Worm (Caenorhabditis elegans) whole organism, L2 larva: ENCODE measurements around the gene tmed-10.
A peak's percentile ranks its signal among the peaks of the same experiment; 100 is the strongest.

Experiments
- C34F6.9 ChIP-seq: fragments of 150-350 bp; optimal IDR thresholded peaks from 2 replicates; lab custom pipeline; 2014; ENCODE audit warnings: missing biosample characterization, missing genetic modification characterization
- F13H6.1 ChIP-seq: sonication (generic microtip); optimal IDR thresholded peaks from 2 replicates; lab custom pipeline; 2016; ENCODE audit warnings: missing genetic modification characterization, missing compliant biosample characterization
- R02D3.7 ChIP-seq: fragments of 150-350 bp; optimal IDR thresholded peaks from 2 replicates; lab custom pipeline; 2014; ENCODE audit warnings: missing biosample characterization, missing genetic modification characterization
- alr-1 ChIP-seq: fragments of 150-350 bp; optimal IDR thresholded peaks from 2 replicates; lab custom pipeline; 2014; ENCODE audit warnings: missing biosample characterization, missing genetic modification characterization
- ama-1 ChIP-seq: fragments of 150-350 bp; optimal IDR thresholded peaks from 2 replicates; lab custom pipeline; 2018; ENCODE audit warnings: inconsistent platforms
- blmp-1 ChIP-seq: sonication (generic microtip); optimal IDR thresholded peaks from 2 replicates; lab custom pipeline; 2017; ENCODE audit warnings: missing genetic modification characterization, mild to moderate bottlenecking, missing compliant biosample characterization, antibody characterized with exemption, moderate library complexity; ENCODE audit not compliant: insufficient read depth
- crh-2 ChIP-seq: sonication (generic microtip); optimal IDR thresholded peaks from 2 replicates; lab custom pipeline; 2017; ENCODE audit warnings: missing biosample characterization, missing genetic modification characterization
- dmd-4 ChIP-seq: sonication (generic microtip); optimal IDR thresholded peaks from 2 replicates; lab custom pipeline; 2017; ENCODE audit warnings: missing biosample characterization, missing genetic modification characterization
- egl-27 ChIP-seq: sonication (generic microtip); optimal IDR thresholded peaks from 3 replicates; lab custom pipeline; 2017; ENCODE audit warnings: missing biosample characterization, missing genetic modification reagents, missing genetic modification characterization
- fos-1 ChIP-seq: fragments of 150-350 bp; optimal IDR thresholded peaks from 2 replicates; lab custom pipeline; 2014; ENCODE audit warnings: missing biosample characterization, missing genetic modification characterization
- gmeb-1 ChIP-seq: fragments of 150-350 bp; optimal IDR thresholded peaks from 2 replicates; lab custom pipeline; 2014; ENCODE audit warnings: missing biosample characterization, missing genetic modification characterization
- lin-11 ChIP-seq: fragments of 150-350 bp; sonication (generic microtip); optimal IDR thresholded peaks from 2 replicates; lab custom pipeline; 2014; ENCODE audit warnings: missing biosample characterization, missing genetic modification characterization, inconsistent platforms, mixed read lengths
- lin-39 ChIP-seq: fragments of 150-350 bp; optimal IDR thresholded peaks from 2 replicates; lab custom pipeline; 2014; ENCODE audit warnings: missing biosample characterization, missing genetic modification reagents, missing genetic modification characterization
- lsy-2 ChIP-seq, 2 experiments: fragments of 150-350 bp in 1 of 2; sonication (generic microtip) in 1 of 2; optimal IDR thresholded peaks; 2 replicates each; lab custom pipeline; 2014 to 2017; ENCODE audit warnings: missing biosample characterization in 2 of 2, missing genetic modification characterization in 2 of 2
- mab-5 ChIP-seq: fragments of 150-350 bp; optimal IDR thresholded peaks from 2 replicates; lab custom pipeline; 2014; ENCODE audit warnings: missing biosample characterization, missing genetic modification characterization
- mbf-1 ChIP-seq: sonication (generic microtip); optimal IDR thresholded peaks from 2 replicates; lab custom pipeline; 2017; ENCODE audit warnings: missing biosample characterization, missing genetic modification characterization
- mdl-1 ChIP-seq, 2 experiments: fragments of 150-350 bp in 1 of 2; sonication (generic microtip) in 1 of 2; optimal IDR thresholded peaks; 2 replicates each; lab custom pipeline; 2017; ENCODE audit warnings: missing biosample characterization in 2 of 2, missing genetic modification characterization in 2 of 2
- nhr-10 ChIP-seq: sonication (generic microtip); optimal IDR thresholded peaks from 2 replicates; lab custom pipeline; 2017; ENCODE audit warnings: missing biosample characterization, missing genetic modification characterization
- nhr-11 ChIP-seq: fragments of 150-350 bp; optimal IDR thresholded peaks from 2 replicates; lab custom pipeline; 2014; ENCODE audit warnings: missing biosample characterization, missing genetic modification characterization
- nhr-129 ChIP-seq: fragments of 150-350 bp; optimal IDR thresholded peaks from 2 replicates; lab custom pipeline; 2014; ENCODE audit warnings: missing biosample characterization, missing genetic modification characterization
- nhr-21 ChIP-seq: fragments of 150-350 bp; optimal IDR thresholded peaks from 2 replicates; lab custom pipeline; 2014; ENCODE audit warnings: missing biosample characterization, missing genetic modification characterization
- nhr-237 ChIP-seq: fragments of 150-350 bp; optimal IDR thresholded peaks from 2 replicates; lab custom pipeline; 2014; ENCODE audit warnings: missing biosample characterization, missing genetic modification characterization
- nhr-25 ChIP-seq: fragments of 150-350 bp; sonication (generic microtip); optimal IDR thresholded peaks from 3 replicates; lab custom pipeline; 2014; ENCODE audit warnings: missing biosample characterization, missing genetic modification characterization
- nhr-6 ChIP-seq: fragments of 150-350 bp; optimal IDR thresholded peaks from 2 replicates; lab custom pipeline; 2014; ENCODE audit warnings: missing biosample characterization, missing genetic modification characterization
- nhr-77 ChIP-seq: fragments of 150-350 bp; optimal IDR thresholded peaks from 2 replicates; lab custom pipeline; 2014; ENCODE audit warnings: missing biosample characterization, missing genetic modification characterization
- peb-1 ChIP-seq: fragments of 150-350 bp; optimal IDR thresholded peaks from 2 replicates; lab custom pipeline; 2014; ENCODE audit warnings: missing biosample characterization, missing genetic modification characterization
- sem-4 ChIP-seq: fragments of 150-350 bp; optimal IDR thresholded peaks from 2 replicates; lab custom pipeline; 2014; ENCODE audit warnings: missing biosample characterization, missing genetic modification reagents, missing genetic modification characterization
- sma-3 ChIP-seq: sonication (generic microtip); optimal IDR thresholded peaks from 2 replicates; lab custom pipeline; 2016; ENCODE audit warnings: missing genetic modification reagents, missing genetic modification characterization, missing compliant biosample characterization
- sma-9 ChIP-seq, 2 experiments: fragments of 150-350 bp in 1 of 2; sonication (generic microtip) in 1 of 2; optimal IDR thresholded peaks; 2 replicates each; lab custom pipeline; 2014 to 2016; ENCODE audit warnings: missing genetic modification characterization in 2 of 2, mild to moderate bottlenecking in 1 of 2, missing biosample characterization in 1 of 2, missing compliant biosample characterization in 1 of 2, missing genetic modification reagents in 1 of 2, moderate library complexity in 1 of 2
- zag-1 ChIP-seq: fragments of 150-350 bp; optimal IDR thresholded peaks from 2 replicates; lab custom pipeline; 2014; ENCODE audit warnings: missing biosample characterization, missing genetic modification characterization
- ztf-1 ChIP-seq: fragments of 200-800 bp; sonication (Bioruptor generic); conservative IDR thresholded peaks from 2 replicates; pipeline ENCODE4 v1.3.6; 2022; ENCODE audit warnings: missing genetic modification characterization, missing compliant biosample characterization
- ztf-11 ChIP-seq: sonication (generic microtip); optimal IDR thresholded peaks from 2 replicates; lab custom pipeline; 2017; ENCODE audit warnings: missing biosample characterization, missing genetic modification characterization

Gene tmed-10

DNA sequence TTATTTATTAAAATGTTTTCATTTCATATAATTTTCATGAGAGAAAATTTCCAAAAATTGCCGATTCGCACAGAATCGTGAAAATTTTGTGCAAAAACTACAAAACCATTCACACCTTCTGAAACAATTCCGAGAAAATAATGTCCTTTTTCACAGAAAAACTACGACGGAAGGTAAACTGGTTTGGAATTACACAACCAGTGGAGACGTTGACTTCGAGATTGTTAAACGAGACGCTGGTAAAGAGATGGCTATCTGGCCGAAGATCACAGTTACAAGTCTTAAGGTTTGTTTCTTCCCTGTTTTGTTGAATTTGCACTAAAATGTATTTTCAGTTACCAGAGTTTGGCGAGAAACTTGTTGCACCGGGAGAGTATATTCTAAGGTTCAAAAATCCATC is 13.9 kb downstream of the tmed-10 start:
- TF ChIP-seq nhr-25 (tag; lab: Kevin White, UChicago) (peak; percentile 9), lsy-2 (tag; optimal IDR thresholded peaks at IDR 0.05; lab: Kevin White, UChicago) (no peak)

DNA sequence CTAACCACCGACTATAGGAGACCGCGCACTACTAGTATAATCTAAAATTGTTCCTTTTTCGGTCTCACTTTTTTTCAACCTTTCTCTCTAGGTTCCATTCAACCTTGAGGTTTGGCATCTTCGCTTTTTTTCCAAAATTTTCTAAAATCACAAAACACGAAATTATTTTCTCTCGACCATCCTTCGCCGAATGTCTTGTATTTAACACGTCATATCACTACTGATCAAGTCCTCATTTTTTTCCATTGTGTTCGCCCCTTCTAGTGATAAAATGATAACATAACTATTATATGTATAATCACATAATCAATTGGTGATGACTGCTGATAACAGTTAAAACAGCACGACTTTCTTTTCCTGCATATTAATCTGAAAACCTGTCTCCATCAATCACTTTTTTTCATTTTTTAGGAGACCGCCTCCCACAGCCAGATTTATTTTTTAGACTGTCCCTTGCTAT is 15.7 kb downstream of the tmed-10 start, which contains the start of gene T03F7.7:
TSS of gene T03F7.7 (plus strand) at position 410 of the 460 bp plus-strand sequence.
- TF ChIP-seq nhr-25 (tag; lab: Kevin White, UChicago), result peak; percentile 55
- peak; percentile 97 for TF ChIP-seq fos-1
- TF ChIP-seq nhr-77 (tag; lab: Kevin White, UChicago), result no peak
- TF ChIP-seq sma-9 (GFP tag; optimal IDR thresholded peaks at IDR 0.05; lab: Kevin White, UChicago), result peak; percentile 32
- no peak for TF ChIP-seq sma-9 (tag; optimal IDR thresholded peaks at IDR 0.05; lab: Kevin White, UChicago)
- TF ChIP-seq sma-3 (GFP tag; lab: Kevin White, UChicago), result peak; percentile 61
- peak; percentile 55 for TF ChIP-seq blmp-1 (tag; lab: Kevin White, UChicago)
- peak; percentile 36 for TF ChIP-seq crh-2 (tag; lab: Kevin White, UChicago)
- TF ChIP-seq ztf-11 (tag; lab: Kevin White, UChicago), result no peak

DNA sequence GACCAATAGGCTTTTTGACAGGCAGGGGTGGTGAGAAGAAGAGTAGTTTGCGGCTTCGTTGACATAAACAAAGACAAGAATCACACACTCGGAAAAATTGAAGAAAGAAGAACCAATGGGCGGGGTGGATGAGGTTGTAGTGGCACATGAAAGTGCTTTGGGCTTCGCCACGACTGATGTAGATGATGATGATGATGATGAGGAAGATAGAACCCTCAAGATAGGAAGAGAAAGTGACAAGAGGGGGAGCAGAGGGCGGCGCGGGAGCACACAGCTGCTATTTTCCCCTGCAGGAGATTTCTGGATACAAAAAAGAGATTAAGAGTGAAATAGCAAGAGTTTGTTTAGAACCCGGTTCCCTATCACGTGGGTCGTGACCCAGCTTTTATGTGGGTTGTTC is 17.8 kb downstream of the tmed-10 start:
- TF ChIP-seq sma-3 (GFP tag; lab: Kevin White, UChicago) (no peak), C34F6.9 (tag; lab: Kevin White, UChicago) (peak; percentile 18), F13H6.1 (peak; percentile 80), sma-9 (GFP tag; optimal IDR thresholded peaks at IDR 0.05; lab: Kevin White, UChicago) (peak; percentile 76), sma-9 (tag; optimal IDR thresholded peaks at IDR 0.05; lab: Kevin White, UChicago) (no peak), ama-1 (lab: Kevin White, UChicago) (no peak), lsy-2 (tag; optimal IDR thresholded peaks at IDR 0.05; lab: Kevin White, UChicago) (peak in 1 of 2 experiments; percentile 22), nhr-129 (tag; lab: Kevin White, UChicago) (peak; percentile 56), zag-1 (tag; lab: Kevin White, UChicago) (peak; percentile 12), ztf-11 (tag; lab: Kevin White, UChicago) (no peak)

DNA sequence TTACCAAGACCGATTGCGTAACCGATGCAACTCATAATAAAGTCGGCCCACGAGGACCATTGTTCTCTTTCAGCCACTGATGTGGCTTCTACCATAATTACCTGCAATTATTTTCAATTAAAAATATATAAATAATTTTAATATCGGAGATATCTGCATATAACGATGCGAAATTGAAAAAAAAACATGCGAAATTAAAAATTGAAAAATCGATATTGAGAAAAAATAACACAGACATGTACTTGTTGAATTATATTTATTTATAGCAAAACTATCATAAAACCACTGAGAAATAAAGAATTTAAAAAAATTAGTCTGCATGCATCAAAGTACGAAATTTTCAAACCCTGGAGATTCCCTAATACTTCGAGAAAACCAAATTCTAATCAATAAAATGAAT is 18.4 kb downstream of the tmed-10 start, which contains the start of gene snf-11:
TSS of gene snf-11 (minus strand) at position 101 of the 400 bp plus-strand sequence.
- TF ChIP-seq gmeb-1 (tag; lab: Kevin White, UChicago), result no peak
- no peak for TF ChIP-seq nhr-21
- no peak for TF ChIP-seq dmd-4 (tag; lab: Kevin White, UChicago)
- no peak for TF ChIP-seq nhr-11 (tag; lab: Kevin White, UChicago)
- no peak for TF ChIP-seq R02D3.7
- no peak for TF ChIP-seq nhr-237 (tag; lab: Kevin White, UChicago)
- TF ChIP-seq zag-1 (tag; lab: Kevin White, UChicago), result no peak
- TF ChIP-seq mdl-1 (tag; optimal IDR thresholded peaks at IDR 0.05; lab: Kevin White, UChicago), result no peak
- no peak for TF ChIP-seq crh-2 (tag; lab: Kevin White, UChicago)
- TF ChIP-seq mbf-1 (tag; lab: Kevin White, UChicago), result no peak
- no peak for TF ChIP-seq egl-27 (tag; lab: Kevin White, UChicago)
- no peak for TF ChIP-seq alr-1 (tag; lab: Kevin White, UChicago)
- no peak for TF ChIP-seq lin-39 (tag; lab: Kevin White, UChicago)
- no peak for TF ChIP-seq lsy-2 (tag; optimal IDR thresholded peaks at IDR 0.05; lab: Kevin White, UChicago)
- TF ChIP-seq nhr-129 (tag; lab: Kevin White, UChicago), result no peak
- no peak for TF ChIP-seq nhr-10 (tag; lab: Kevin White, UChicago)
- no peak for TF ChIP-seq lin-11

DNA sequence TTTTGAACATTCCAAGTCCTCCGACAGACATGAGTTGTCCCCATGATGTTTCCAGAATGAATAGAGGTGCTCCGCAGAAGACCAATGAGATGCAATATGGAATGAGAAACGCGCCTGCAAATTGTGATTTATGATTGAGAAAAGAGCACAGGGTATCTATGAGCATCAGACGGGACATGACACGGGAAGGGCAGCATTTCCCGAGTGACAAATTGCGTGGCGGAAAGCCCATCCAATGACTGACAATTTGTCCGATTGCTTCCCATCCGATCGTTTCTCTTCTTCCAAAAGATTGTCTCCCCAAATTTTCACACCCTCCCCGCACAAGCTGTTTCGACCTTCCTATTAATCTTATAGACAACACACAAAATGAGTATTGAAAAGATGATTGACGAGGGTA is 19.0 kb downstream of the tmed-10 start:
- peak; percentile 55 for TF ChIP-seq F13H6.1
- peak; percentile 48 for TF ChIP-seq sma-9 (GFP tag; optimal IDR thresholded peaks at IDR 0.05; lab: Kevin White, UChicago)
- no peak for TF ChIP-seq sma-9 (tag; optimal IDR thresholded peaks at IDR 0.05; lab: Kevin White, UChicago)
- no peak for TF ChIP-seq sem-4 (tag; lab: Kevin White, UChicago)
- no peak for TF ChIP-seq peb-1
- TF ChIP-seq C34F6.9 (tag; lab: Kevin White, UChicago), result peak; percentile 1
- no peak for TF ChIP-seq nhr-6
- peak; percentile 65 for TF ChIP-seq mab-5 (tag; lab: Kevin White, UChicago)
- TF ChIP-seq alr-1 (tag; lab: Kevin White, UChicago), result no peak
- TF ChIP-seq nhr-77 (tag; lab: Kevin White, UChicago), result no peak
- TF ChIP-seq ztf-1, result no peak
